Fruit fly (Drosophila melanogaster): Measurements from ENCODE around the gene Lcp65Ab2.

The Lcp65Ab2 gene

DNA sequence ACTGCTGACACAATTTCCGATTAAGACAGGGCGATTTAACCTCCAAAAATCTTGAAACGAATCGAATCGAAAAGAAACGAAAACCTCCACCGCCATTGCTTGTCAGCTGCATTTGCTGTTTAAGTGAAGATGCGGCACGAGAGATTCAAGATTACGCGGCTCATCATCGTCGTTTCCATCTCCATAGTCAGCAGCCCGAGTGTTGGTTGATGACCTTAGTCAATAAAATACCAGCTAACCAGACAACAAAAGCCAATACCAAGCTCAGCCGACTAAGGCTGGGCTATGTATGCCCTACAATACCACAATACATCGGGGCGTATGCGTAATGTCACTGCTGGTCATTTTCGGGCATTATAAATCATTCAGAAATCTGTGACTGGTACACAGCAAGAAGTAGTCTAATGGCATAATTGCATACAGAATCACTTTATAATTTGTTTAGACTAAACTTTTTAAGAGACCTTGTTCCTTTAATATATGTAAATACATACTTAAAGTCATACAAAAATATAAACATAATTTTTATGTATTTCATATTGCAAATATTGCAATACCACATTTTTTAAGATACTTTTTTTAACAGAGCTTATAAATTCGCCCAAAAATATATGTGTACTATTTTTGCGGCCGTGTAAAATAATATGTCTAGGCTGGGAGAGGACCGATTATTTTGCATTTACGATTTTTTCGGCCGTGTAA is 5.6 kb upstream of the Lcp65Ab2 start (continued):
- TF ChIP-seq odd (GFP tag; optimal IDR thresholded peaks at IDR 0.05) (no peak), Ets65A (GFP tag) (peak; percentile 7), CG6272 (GFP tag; IDR thresholded peaks at IDR 0.05) (no peak), CG14441 (GFP tag; IDR thresholded peaks at IDR 0.05) (peak; percentile 24; the same call in 1 of the 2 replicates), so (GFP tag; IDR thresholded peaks at IDR 0.05) (no peak), CG2678 (tag; optimal IDR thresholded peaks at IDR 0.05) (peak; percentile 21), gem (tag; optimal IDR thresholded peaks at IDR 0.05) (peak; percentile 52), CG1024 (GFP tag; IDR thresholded peaks at IDR 0.05) (no peak), CG7556 (GFP tag; optimal IDR thresholded peaks at IDR 0.05) (peak; percentile 10), slbo (GFP tag; IDR thresholded peaks at IDR 0.05) (0 out of 2 replicates have a peak, but pooled peaks have one; percentile 10), gfzf (GFP tag; optimal IDR thresholded peaks at IDR 0.05) (no peak), CG11504 (tag; optimal IDR thresholded peaks at IDR 0.05) (peak; percentile 27), unpg (GFP tag; optimal IDR thresholded peaks at IDR 0.05) (peak; percentile 0), Xrp1 (GFP tag; IDR thresholded peaks at IDR 0.05) (no peak), dmrt99B (tag; optimal IDR thresholded peaks at IDR 0.05) (peak; percentile 18), CG8290 (GFP tag; optimal IDR thresholded peaks at IDR 0.05) (no peak), CG8290 (tag; optimal IDR thresholded peaks at IDR 0.05) (peak in 1 of 2 experiments; percentile 35), CG2712 (tag; optimal IDR thresholded peaks at IDR 0.05) (no peak), jigr1 (GFP tag; IDR thresholded peaks at IDR 0.05) (no peak), cas (GFP tag; IDR thresholded peaks at IDR 0.05) (no peak), Dad (GFP tag; optimal IDR thresholded peaks at IDR 0.05) (no peak), pros (GFP tag; optimal IDR thresholded peaks at IDR 0.05) (peak; percentile 19), CG13123 (GFP tag; optimal IDR thresholded peaks at IDR 0.05) (no peak), Sin3A (optimal IDR thresholded peaks at IDR 0.05) (no peak), CG1603 (tag; optimal IDR thresholded peaks at IDR 0.05) (no peak), Doc2 (GFP tag; IDR thresholded peaks at IDR 0.05) (no peak), tgo (GFP tag; IDR thresholded peaks at IDR 0.05) (peak; percentile 14; the same call in 1 of the 3 replicates), Six4 (GFP tag; optimal IDR thresholded peaks at IDR 0.05) (no peak), CG8281 (tag; optimal IDR thresholded peaks at IDR 0.05) (no peak), Fer2 (tag; optimal IDR thresholded peaks at IDR 0.05) (no peak), inv (GFP tag; IDR thresholded peaks at IDR 0.05; ENCODE audit: partially characterized antibody) (no peak), CG34224 (GFP tag; IDR thresholded peaks at IDR 0.05; ENCODE audit: partially characterized antibody) (no peak), Ptx1 (GFP tag; IDR thresholded peaks at IDR 0.05) (peak; percentile 26; the same call in 1 of the 2 replicates), CG4820 (GFP tag; optimal IDR thresholded peaks at IDR 0.05) (no peak), Atf3 (GFP tag; optimal IDR thresholded peaks at IDR 0.05) (no peak), tin (GFP tag; optimal IDR thresholded peaks at IDR 0.05) (no peak), sna (GFP tag; IDR thresholded peaks at IDR 0.05; ENCODE audit: partially characterized antibody) (no peak), CG12769 (tag; optimal IDR thresholded peaks at IDR 0.05) (peak; percentile 17), CG17361 (GFP tag; IDR thresholded peaks at IDR 0.05) (no peak), pzg (GFP tag; optimal IDR thresholded peaks at IDR 0.05) (no peak), sim (GFP tag; IDR thresholded peaks at IDR 0.05) (no peak), oc (tag; optimal IDR thresholded peaks at IDR 0.05) (no peak), Hr51 (GFP tag; optimal IDR thresholded peaks at IDR 0.05) (peak in 1 of 2 experiments; percentile 47), croc (GFP tag; conservative IDR thresholded peaks at IDR 0.05) (no peak), Vsx1 (GFP tag; optimal IDR thresholded peaks at IDR 0.05) (no peak), Dref (GFP tag; IDR thresholded peaks at IDR 0.05) (no peak), CG3726 (GFP tag; IDR thresholded peaks at IDR 0.05) (no peak), dpn (GFP tag; optimal IDR thresholded peaks at IDR 0.05) (no peak), ken (GFP tag; IDR thresholded peaks at IDR 0.05) (no peak), CG12659 (GFP tag; optimal IDR thresholded peaks at IDR 0.05) (peak; percentile 4)

Measured in whole organism, embryonic.